Worm (Caenorhabditis elegans) whole organism, L4/young adult: Measurements from ENCODE around the gene F10E9.11.

Experiments
- W03F9.2 ChIP-seq: fragments of 150-350 bp; optimal IDR thresholded peaks from 2 replicates; lab custom pipeline; 2014; ENCODE audit warnings: missing biosample characterization, missing genetic modification characterization
- dao-5 ChIP-seq: sonication (generic microtip); optimal IDR thresholded peaks from 2 replicates; lab custom pipeline; 2016; ENCODE audit warnings: missing genotype, missing genetic modification characterization, moderate library complexity, missing compliant biosample characterization
- him-1 ChIP-seq: sonication (generic microtip); optimal IDR thresholded peaks from 2 replicates; lab custom pipeline; 2016; ENCODE audit warnings: missing genotype, missing genetic modification reagents, missing genetic modification characterization, missing compliant biosample characterization

DNA sequence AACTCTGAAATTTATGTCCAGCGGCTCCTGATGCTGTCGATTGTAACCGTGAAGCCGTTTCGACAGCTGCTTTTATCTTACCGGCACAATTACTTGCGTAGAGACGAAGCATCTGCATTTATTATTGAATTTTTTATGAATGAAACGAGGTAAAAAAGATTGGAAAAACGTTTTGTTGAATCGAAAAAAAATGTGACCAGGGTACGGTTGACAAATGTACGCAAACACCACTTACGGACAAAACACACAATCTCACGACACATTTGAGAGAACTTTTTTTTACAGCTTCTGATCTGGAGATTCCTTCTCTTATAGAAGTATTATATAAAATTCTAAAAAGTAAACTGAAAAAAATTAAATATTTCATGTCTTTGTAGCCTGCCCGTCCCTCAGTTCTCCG lies 12.7 kb upstream of the F10E9.11 start, which contains the start of the genes mrps-18A and ZC262.2:
- no peak for TF ChIP-seq him-1 (tag; lab: Kevin White, UChicago)
- TF ChIP-seq W03F9.2 (tag; lab: Kevin White, UChicago): peak; percentile 19
- no peak for TF ChIP-seq dao-5 (tag; lab: Kevin White, UChicago)
